Worm (Caenorhabditis elegans) whole organism, L4 larva: Measurements from ENCODE around the gene mrpl-11.

Experiments
- D1046.2 ChIP-seq: fragments of 200-800 bp; sonication (Bioruptor generic); IDR thresholded peaks from 2 replicates; pipeline ENCODE4 v1.3.6; 2022; ENCODE audit warnings: missing genetic modification characterization, missing compliant biosample characterization
- R02D3.7 ChIP-seq: fragments of 150-350 bp; sonication (generic microtip); optimal IDR thresholded peaks from 3 replicates; lab custom pipeline; 2014; ENCODE audit warnings: missing biosample characterization, missing genetic modification characterization
- ama-1 ChIP-seq: fragments of 150-350 bp; optimal IDR thresholded peaks from 2 replicates; lab custom pipeline; 2014; ENCODE audit warnings: inconsistent platforms, mixed read lengths
- attf-4 ChIP-seq: sonication (generic microtip); optimal IDR thresholded peaks from 3 replicates; lab custom pipeline; 2017; ENCODE audit warnings: missing biosample characterization, missing genetic modification characterization
- ceh-82 ChIP-seq: sonication (generic microtip); optimal IDR thresholded peaks from 2 replicates; lab custom pipeline; 2017; ENCODE audit warnings: missing biosample characterization, missing genetic modification characterization
- hmg-1.1 ChIP-seq: fragments of 200-800 bp; sonication (Bioruptor generic); IDR thresholded peaks from 2 replicates; pipeline ENCODE4 v1.3.6; 2022; ENCODE audit warnings: missing genetic modification reagents, missing genetic modification characterization, missing compliant biosample characterization
- madf-9 ChIP-seq: fragments of 200-800 bp; sonication (Bioruptor generic); conservative IDR thresholded peaks from 2 replicates; pipeline ENCODE4 v1.3.6; 2022; ENCODE audit warnings: missing genetic modification reagents, missing genetic modification characterization, missing compliant biosample characterization
- nhr-6 ChIP-seq: fragments of 150-350 bp; optimal IDR thresholded peaks from 2 replicates; lab custom pipeline; 2014; ENCODE audit warnings: missing biosample characterization, missing genetic modification characterization
- unc-39 ChIP-seq: sonication (generic microtip); optimal IDR thresholded peaks from 2 replicates; lab custom pipeline; 2017; ENCODE audit warnings: missing biosample characterization, missing genetic modification characterization
- zag-1 ChIP-seq: fragments of 150-350 bp; optimal IDR thresholded peaks from 2 replicates; lab custom pipeline; 2014; ENCODE audit warnings: missing biosample characterization, missing genetic modification characterization

DNA sequence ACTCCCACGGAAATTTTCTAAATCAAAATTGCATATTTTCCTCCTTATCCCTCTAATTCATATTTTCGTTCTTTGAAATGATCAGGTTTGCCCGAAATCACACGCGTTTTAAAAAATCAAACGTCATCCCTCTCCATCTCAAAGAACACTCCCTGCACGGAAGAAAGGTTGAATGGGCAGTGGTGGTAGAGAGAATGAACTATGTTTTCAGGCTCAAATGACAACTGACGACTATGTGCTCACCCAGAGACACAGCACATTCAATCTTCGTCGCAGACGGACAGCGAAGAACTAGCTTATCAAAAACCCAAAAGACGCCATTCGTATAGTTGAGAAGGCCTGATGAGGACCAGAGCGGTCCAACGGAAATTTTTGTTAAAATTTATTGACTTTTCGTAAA is 22.3 kb downstream of the mrpl-11 start:
- TF ChIP-seq D1046.2 (no peak), nhr-6 (tag; lab: Kevin White, UChicago) (no peak), ama-1 (no peak), zag-1 (no peak), ceh-82 (no peak), madf-9 (no peak), hmg-1.1 (GFP tag; lab: Robert Waterston, UW) (no peak), unc-39 (tag; lab: Kevin White, UChicago) (no peak), R02D3.7 (no peak), attf-4 (tag; lab: Kevin White, UChicago) (no peak)
